Fruit fly (Drosophila melanogaster) whole organism, pupa: ENCODE measurements around the gene CG11828.

Source experiments
- CG12605 ChIP-seq: fragments of 200-800 bp; sonication (Bioruptor generic); IDR thresholded peaks from 2 replicates; pipeline ENCODE4 v1.3.6; 2022; ENCODE audit warnings: missing biosample characterization, missing genetic modification characterization
- CG13204 ChIP-seq: fragments of 200-800 bp; sonication (Bioruptor generic); optimal IDR thresholded peaks from 2 replicates; lab custom pipeline; 2018; ENCODE audit warnings: missing biosample characterization, mild to moderate bottlenecking, missing genetic modification characterization, moderate library complexity
- CG14655 ChIP-seq: fragments of 200-800 bp; sonication (Bioruptor generic); optimal IDR thresholded peaks from 3 replicates; lab custom pipeline; 2017; ENCODE audit warnings: mild to moderate bottlenecking, missing biosample characterization, missing genetic modification reagents, missing genetic modification characterization
- CG34367 ChIP-seq: fragments of 200-800 bp; sonication (Bioruptor generic); optimal IDR thresholded peaks from 2 replicates; lab custom pipeline; 2018; ENCODE audit warnings: missing biosample characterization, mild to moderate bottlenecking, missing genetic modification characterization
- CG8301 ChIP-seq: fragments of 200-800 bp; sonication (Bioruptor generic); optimal IDR thresholded peaks from 2 replicates; lab custom pipeline; 2018; ENCODE audit warnings: missing biosample characterization, mild to moderate bottlenecking, missing genetic modification characterization
- CG9948 ChIP-seq: fragments of 200-800 bp; sonication (Bioruptor generic); optimal IDR thresholded peaks from 2 replicates; lab custom pipeline; 2018; ENCODE audit warnings: missing biosample characterization, mild to moderate bottlenecking, missing genetic modification characterization, moderate library complexity
- EcR ChIP-seq: fragments of 200-800 bp; sonication (Bioruptor generic); optimal IDR thresholded peaks from 3 replicates; lab custom pipeline; 2019; ENCODE audit warnings: missing biosample characterization, missing genetic modification characterization, mild to moderate bottlenecking, moderate library complexity, missing genetic modification reagents
- Ets98B ChIP-seq: fragments of 200-800 bp; sonication (Bioruptor generic); IDR thresholded peaks from 2 replicates; pipeline ENCODE4 v1.3.6; 2022; ENCODE audit warnings: missing biosample characterization, missing genetic modification characterization
- Pif1A ChIP-seq: fragments of 200-800 bp; sonication (Bioruptor generic); optimal IDR thresholded peaks from 3 replicates; lab custom pipeline; 2016; ENCODE audit warnings: missing biosample characterization, missing genetic modification characterization
- fd96Ca ChIP-seq: fragments of 200-800 bp; sonication (Bioruptor generic); IDR thresholded peaks from 3 replicates; pipeline ENCODE4 v1.3.6; 2022; ENCODE audit warnings: missing biosample characterization, missing genetic modification characterization
- gl ChIP-seq: fragments of 200-800 bp; sonication (Bioruptor generic); optimal IDR thresholded peaks from 2 replicates; lab custom pipeline; 2018; ENCODE audit warnings: missing biosample characterization, mild to moderate bottlenecking, missing genetic modification characterization

DNA sequence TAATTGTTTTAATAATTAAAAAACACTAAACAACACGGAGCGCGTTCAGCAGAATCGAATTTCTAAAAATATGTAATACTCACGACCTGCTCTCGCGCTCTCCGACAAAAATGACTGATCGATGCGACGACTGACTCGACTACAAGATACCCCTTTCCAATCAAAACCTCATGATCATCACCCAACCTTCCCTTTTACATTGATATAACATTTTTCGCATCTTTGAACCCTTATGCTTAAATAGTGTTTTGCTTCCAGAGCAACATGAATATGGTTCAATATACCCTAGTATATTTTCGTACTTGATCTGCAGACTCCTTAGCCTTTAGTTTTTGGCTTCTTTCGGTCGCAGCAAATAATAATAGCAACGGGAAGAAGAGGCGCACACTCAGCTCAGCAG, 11.1 kb upstream of the CG11828 start:
- TF ChIP-seq EcR = no peak
- TF ChIP-seq fd96Ca (GFP tag; lab: Robert Waterston, UW) = peak; percentile 89
- no peak for TF ChIP-seq gl (tag; lab: Kevin White, UChicago)
- peak; percentile 74 for TF ChIP-seq CG8301 (tag; lab: Kevin White, UChicago)
- peak; percentile 79 for TF ChIP-seq CG14655
- peak; percentile 86 for TF ChIP-seq Ets98B
- TF ChIP-seq CG34367 (tag; lab: Kevin White, UChicago) = no peak
- TF ChIP-seq CG13204 = no peak
- TF ChIP-seq CG9948 (tag; lab: Kevin White, UChicago) = peak; percentile 33
- TF ChIP-seq Pif1A (GFP tag; lab: Kevin White, UChicago) = peak; percentile 65
- TF ChIP-seq CG12605 (GFP tag; lab: Robert Waterston, UW) = peak; percentile 43; the same call in 1 of the 2 replicates
